Fruit fly (Drosophila melanogaster) whole organism, embryonic: ENCODE data around the gene Irbp.
A peak's percentile ranks its signal among the peaks of the same experiment; 100 is the strongest.

Experiments
- CG10321 ChIP-seq: fragments of 200-800 bp; sonication (Bioruptor generic); IDR thresholded peaks from 2 replicates; pipeline ENCODE4 v1.3.6; 2022; ENCODE audit warnings: missing biosample characterization, missing genetic modification characterization
- CG10565 ChIP-seq: fragments of 200-800 bp; sonication (Bioruptor generic); optimal IDR thresholded peaks from 3 replicates; lab custom pipeline; 2016; ENCODE audit warnings: missing biosample characterization, mild to moderate bottlenecking, missing genetic modification characterization
- CG10959 ChIP-seq: fragments of 200-800 bp; sonication (Bioruptor generic); IDR thresholded peaks from 2 replicates; pipeline ENCODE4 v1.3.6; 2022; ENCODE audit warnings: missing biosample characterization, missing genetic modification characterization
- CG11398 ChIP-seq: fragments of 200-800 bp; sonication (Bioruptor generic); optimal IDR thresholded peaks from 2 replicates; lab custom pipeline; 2016; ENCODE audit warnings: missing biosample characterization, missing genetic modification characterization
- CG16813 ChIP-seq: fragments of 200-800 bp; sonication (Bioruptor generic); IDR thresholded peaks from 3 replicates; pipeline ENCODE4 v1.3.6; 2022; ENCODE audit warnings: missing biosample characterization, missing genetic modification characterization; ENCODE audit not compliant: partially characterized antibody
- CG17186 ChIP-seq: fragments of 200-800 bp; sonication (Bioruptor generic); optimal IDR thresholded peaks from 3 replicates; lab custom pipeline; 2017; ENCODE audit warnings: missing biosample characterization, missing genetic modification reagents, missing genetic modification characterization
- CG17802 ChIP-seq: fragments of 200-800 bp; sonication (Bioruptor generic); optimal IDR thresholded peaks from 2 replicates; lab custom pipeline; 2018; ENCODE audit warnings: missing biosample characterization, mild to moderate bottlenecking, missing genetic modification characterization, moderate library complexity
- CG18262 ChIP-seq: fragments of 200-800 bp; optimal IDR thresholded peaks from 3 replicates; lab custom pipeline; 2019; ENCODE audit warnings: missing biosample characterization, mild to moderate bottlenecking, missing genetic modification characterization, moderate library complexity
- CG18599 ChIP-seq: fragments of 200-800 bp; sonication (Bioruptor generic); optimal IDR thresholded peaks from 3 replicates; lab custom pipeline; 2017; ENCODE audit warnings: missing biosample characterization, missing genetic modification characterization, mild to moderate bottlenecking, moderate library complexity, missing genetic modification reagents
- CG2202 ChIP-seq: fragments of 200-800 bp; sonication (Bioruptor generic); optimal IDR thresholded peaks from 2 replicates; lab custom pipeline; 2018; ENCODE audit warnings: missing biosample characterization, mild to moderate bottlenecking, missing genetic modification characterization
- CG3995 ChIP-seq: fragments of 200-800 bp; sonication (Bioruptor generic); optimal IDR thresholded peaks from 3 replicates; lab custom pipeline; 2016; ENCODE audit warnings: missing biosample characterization, missing genetic modification characterization
- CG43689 ChIP-seq: fragments of 200-800 bp; sonication (Bioruptor generic); IDR thresholded peaks from 2 replicates; pipeline ENCODE4 v1.3.6; 2022; ENCODE audit warnings: missing biosample characterization, missing genetic modification characterization
- CG4730 ChIP-seq: fragments of 200-800 bp; sonication (Bioruptor generic); IDR thresholded peaks from 2 replicates; pipeline ENCODE4 v1.3.6; 2022; ENCODE audit warnings: missing biosample characterization, missing genetic modification characterization
- CG8478 ChIP-seq: fragments of >200 bp; optimal IDR thresholded peaks from 2 replicates; lab custom pipeline; 2018
- CG8765 ChIP-seq: fragments of 200-800 bp; sonication (Bioruptor generic); IDR thresholded peaks from 2 replicates; pipeline ENCODE4 v1.3.6; 2022; ENCODE audit warnings: missing biosample characterization, missing genetic modification characterization
- CG9609 ChIP-seq: fragments of 200-800 bp; sonication (Bioruptor generic); optimal IDR thresholded peaks from 3 replicates; lab custom pipeline; 2016; ENCODE audit warnings: missing biosample characterization, missing genetic modification characterization
- CG9932 ChIP-seq: fragments of 200-800 bp; sonication (Bioruptor generic); IDR thresholded peaks from 2 replicates; pipeline ENCODE4 v1.3.6; 2022; ENCODE audit warnings: missing biosample characterization, missing genetic modification characterization
- Chrac-16 ChIP-seq: fragments of 200-800 bp; sonication (Bioruptor generic); optimal IDR thresholded peaks from 3 replicates; lab custom pipeline; 2016; ENCODE audit warnings: missing biosample characterization, missing genetic modification characterization
- D ChIP-seq, 2 experiments: fragments of 200-800 bp in 1 of 2; fragments of >200 bp in 1 of 2; sonication (Bioruptor generic) in 1 of 2; optimal IDR thresholded peaks; 2 replicates in 1 of 2; 3 replicates in 1 of 2; lab custom pipeline; 2017; ENCODE audit warnings: mild to moderate bottlenecking in 1 of 2, missing biosample characterization in 1 of 2, missing genetic modification characterization in 1 of 2, missing genetic modification reagents in 1 of 2
- Dfd ChIP-seq, 2 experiments: fragments of >200 bp; optimal IDR thresholded peaks; 2 replicates each; lab custom pipeline; 2017; ENCODE audit warnings: missing biosample characterization in 2 of 2, missing genetic modification characterization in 2 of 2
- Ets65A ChIP-seq: fragments of 200-800 bp; sonication (Bioruptor generic); peaks from one replicate; lab custom pipeline; 2016; ENCODE audit warnings: missing biosample characterization, missing genetic modification characterization
- Fer1 ChIP-seq: fragments of 200-800 bp; sonication (Bioruptor generic); optimal IDR thresholded peaks from 2 replicates; lab custom pipeline; 2017; ENCODE audit warnings: missing biosample characterization, mild to moderate bottlenecking, missing genetic modification characterization
- HmgD ChIP-seq: fragments of 200-800 bp; sonication (Bioruptor generic); optimal IDR thresholded peaks from 3 replicates; lab custom pipeline; 2016; ENCODE audit warnings: missing biosample characterization, missing genetic modification characterization
- Lpt ChIP-seq: fragments of >200 bp; optimal IDR thresholded peaks from 2 replicates; lab custom pipeline; 2018; ENCODE audit warnings: missing biosample characterization, missing genetic modification characterization
- MESR4 ChIP-seq: fragments of 200-800 bp; sonication (Bioruptor generic); optimal IDR thresholded peaks from 2 replicates; lab custom pipeline; 2018; ENCODE audit warnings: missing biosample characterization, mild to moderate bottlenecking, missing genetic modification characterization, moderate library complexity
- MTF-1 ChIP-seq: fragments of 200-800 bp; sonication (Bioruptor generic); optimal IDR thresholded peaks from 2 replicates; lab custom pipeline; 2018; ENCODE audit warnings: missing biosample characterization, mild to moderate bottlenecking, missing genetic modification characterization, borderline replicate concordance
- Meics ChIP-seq: fragments of 200-800 bp; sonication (Bioruptor generic); optimal IDR thresholded peaks from 2 replicates; lab custom pipeline; 2017; ENCODE audit warnings: missing biosample characterization, mild to moderate bottlenecking, missing genetic modification characterization
- Neu2 ChIP-seq: fragments of 200-800 bp; sonication (Bioruptor generic); optimal IDR thresholded peaks from 3 replicates; lab custom pipeline; 2016; ENCODE audit warnings: missing biosample characterization, missing genetic modification characterization, borderline replicate concordance
- Sox102F ChIP-seq: fragments of 200-800 bp; sonication (Bioruptor generic); optimal IDR thresholded peaks from 2 replicates; lab custom pipeline; 2018; ENCODE audit warnings: missing biosample characterization, mild to moderate bottlenecking, missing genetic modification characterization, moderate library complexity
- Stat92E ChIP-seq, 3 experiments: fragments of >200 bp in 2 of 3; fragments of 200-800 bp in 1 of 3; sonication (Bioruptor generic) in 1 of 3; optimal IDR thresholded peaks; 2 replicates each; lab custom pipeline; 2017 to 2019; ENCODE audit warnings: missing biosample characterization in 3 of 3, missing genetic modification characterization in 3 of 3, mild to moderate bottlenecking in 1 of 3, moderate library complexity in 1 of 3
- YL-1 ChIP-seq: fragments of 200-800 bp; sonication (Bioruptor generic); optimal IDR thresholded peaks from 3 replicates; lab custom pipeline; 2017; ENCODE audit warnings: missing biosample characterization, mild to moderate bottlenecking, missing genetic modification characterization
- abd-A ChIP-seq: fragments of 200-800 bp; sonication (Bioruptor generic); optimal IDR thresholded peaks from 3 replicates; lab custom pipeline; 2019; ENCODE audit warnings: missing biosample characterization, mild to moderate bottlenecking, missing genetic modification characterization, moderate library complexity
- ap ChIP-seq: fragments of 200-800 bp; sonication (Bioruptor generic); IDR thresholded peaks from 2 replicates; pipeline ENCODE4 v1.3.6; 2022; ENCODE audit warnings: missing biosample characterization, missing genetic modification characterization
- ato ChIP-seq: fragments of 200-800 bp; sonication (Bioruptor generic); IDR thresholded peaks from 2 replicates; pipeline ENCODE4 v1.3.6; 2022; ENCODE audit warnings: missing biosample characterization, missing genetic modification characterization; ENCODE audit not compliant: partially characterized antibody
- cato ChIP-seq: fragments of 200-800 bp; sonication (Bioruptor generic); optimal IDR thresholded peaks from 2 replicates; lab custom pipeline; 2016; ENCODE audit warnings: missing biosample characterization, missing genetic modification characterization, borderline replicate concordance
- croc ChIP-seq: fragments of 200-800 bp; sonication (Bioruptor generic); conservative IDR thresholded peaks from 3 replicates; pipeline ENCODE4 v1.3.6; 2022; ENCODE audit warnings: missing biosample characterization, missing genetic modification characterization
- crol ChIP-seq: fragments of 200-800 bp; sonication (Bioruptor generic); IDR thresholded peaks from 2 replicates; pipeline ENCODE4 v1.3.6; 2022; ENCODE audit warnings: missing biosample characterization, missing genetic modification characterization
- gro ChIP-seq: fragments of 200-800 bp; sonication (Bioruptor generic); optimal IDR thresholded peaks from 2 replicates; lab custom pipeline; 2016; ENCODE audit warnings: missing biosample characterization, missing genetic modification characterization
- gsb ChIP-seq: fragments of 200-800 bp; sonication (Bioruptor generic); IDR thresholded peaks from 2 replicates; pipeline ENCODE4 v1.3.6; 2022; ENCODE audit warnings: missing biosample characterization, missing genetic modification characterization
- ken ChIP-seq: fragments of 200-800 bp; sonication (Bioruptor generic); IDR thresholded peaks from 3 replicates; pipeline ENCODE4 v1.3.6; 2022; ENCODE audit warnings: missing biosample characterization, missing genetic modification characterization
- lola ChIP-seq, 3 experiments: fragments of >200 bp in 2 of 3; fragments of 200-800 bp in 1 of 3; sonication (Bioruptor generic) in 1 of 3; optimal IDR thresholded peaks; 2 replicates each; lab custom pipeline; 2017 to 2019; ENCODE audit warnings: missing biosample characterization in 3 of 3, missing genetic modification characterization in 3 of 3, mild to moderate bottlenecking in 1 of 3, moderate library complexity in 1 of 3
- lov ChIP-seq, 2 experiments: fragments of 200-800 bp in 1 of 2; fragments of >200 bp in 1 of 2; sonication (Bioruptor generic) in 1 of 2; IDR thresholded peaks in 1 of 2; optimal IDR thresholded peaks in 1 of 2; 2 replicates in 1 of 2; 3 replicates in 1 of 2; pipeline versions ENCODE4 v1.3.6 to Lab custom; 2017 to 2022; ENCODE audit warnings: missing biosample characterization in 1 of 2, missing genetic modification characterization in 1 of 2
- odd ChIP-seq: fragments of 200-800 bp; sonication (Bioruptor generic); optimal IDR thresholded peaks from 2 replicates; lab custom pipeline; 2017; ENCODE audit warnings: missing biosample characterization, mild to moderate bottlenecking, missing genetic modification characterization
- pho ChIP-seq: fragments of 200-800 bp; sonication (Bioruptor generic); optimal IDR thresholded peaks from 2 replicates; lab custom pipeline; 2016; ENCODE audit warnings: missing biosample characterization, missing genetic modification characterization
- pita ChIP-seq: fragments of 200-800 bp; sonication (Bioruptor generic); optimal IDR thresholded peaks from 2 replicates; lab custom pipeline; 2017; ENCODE audit warnings: missing biosample characterization, mild to moderate bottlenecking, missing genetic modification characterization
- sc ChIP-seq, 3 experiments: fragments of >200 bp in 2 of 3; fragments of 200-800 bp in 1 of 3; sonication (Bioruptor generic) in 1 of 3; optimal IDR thresholded peaks; 2 replicates in 2 of 3; 3 replicates in 1 of 3; lab custom pipeline; 2017; ENCODE audit warnings: mild to moderate bottlenecking in 1 of 3, missing biosample characterization in 1 of 3, missing genetic modification characterization in 1 of 3, missing genetic modification reagents in 1 of 3
- wor ChIP-seq: fragments of 200-800 bp; sonication (Bioruptor generic); IDR thresholded peaks from 2 replicates; pipeline ENCODE4 v1.3.6; 2022; ENCODE audit warnings: missing biosample characterization, missing genetic modification characterization
- z ChIP-seq: fragments of 200-800 bp; sonication (Bioruptor generic); IDR thresholded peaks from 3 replicates; pipeline ENCODE4 v1.3.6; 2022; ENCODE audit warnings: missing biosample characterization, missing genetic modification characterization

Gene Irbp

dm6 chr3R:11435537-11436234 lies 25.8 kb downstream of the Irbp start, which contains the start of the genes Exd2 and CG5281 (continued):
- TF ChIP-seq ato (no peak), CG18262 (tag; lab: Kevin White, UChicago) (no peak), z (GFP tag; lab: Robert Waterston, UW) (no peak), sc (optimal IDR thresholded peaks at IDR 0.05; lab: Kevin White, UChicago) (no peak), sc (GFP tag; optimal IDR thresholded peaks at IDR 0.05; lab: Kevin White, UChicago) (no peak), Meics (GFP tag; lab: Kevin White, UChicago) (peak; percentile 62), lola (GFP tag; optimal IDR thresholded peaks at IDR 0.05; lab: Kevin White, UChicago) (peak in 1 of 3 experiments; percentile 46), Fer1 (peak; percentile 63), gsb (no peak), CG2202 (tag; lab: Kevin White, UChicago) (peak; percentile 19), crol (GFP tag; lab: Robert Waterston, UW) (no peak), pho (peak; percentile 50), croc (GFP tag; lab: Robert Waterston, UW) (no peak), gro (peak; percentile 34), MTF-1 (GFP tag; lab: Kevin White, UChicago) (peak; percentile 39), Dfd (GFP tag; optimal IDR thresholded peaks at IDR 0.05; lab: Kevin White, UChicago) (no peak), HmgD (no peak), CG11398 (GFP tag; lab: Kevin White, UChicago) (no peak), ken (GFP tag; lab: Robert Waterston, UW) (0 out of 3 replicates have a peak, but pooled peaks have one; percentile 38), Neu2 (GFP tag; lab: Kevin White, UChicago) (no peak), D (optimal IDR thresholded peaks at IDR 0.05; lab: Kevin White, UChicago) (no peak), D (GFP tag; optimal IDR thresholded peaks at IDR 0.05; lab: Kevin White, UChicago) (peak; percentile 43), pita (no peak), odd (GFP tag; lab: Kevin White, UChicago) (no peak), Stat92E (GFP tag; optimal IDR thresholded peaks at IDR 0.05; lab: Kevin White, UChicago) (no peak), CG10565 (GFP tag; lab: Kevin White, UChicago) (no peak), CG3995 (GFP tag; lab: Kevin White, UChicago) (no peak), CG9932 (GFP tag; lab: Robert Waterston, UW) (peak; percentile 56), CG17802 (tag; lab: Kevin White, UChicago) (no peak), lov (optimal IDR thresholded peaks at IDR 0.05; lab: Kevin White, UChicago) (no peak), lov (GFP tag; IDR thresholded peaks at IDR 0.05; lab: Robert Waterston, UW) (no peak), YL-1 (GFP tag; lab: Kevin White, UChicago) (peak; percentile 57), CG18599 (GFP tag; lab: Kevin White, UChicago) (no peak), CG9609 (GFP tag; lab: Kevin White, UChicago) (peak; percentile 37), ap (GFP tag; lab: Robert Waterston, UW) (no peak), CG10321 (GFP tag; lab: Robert Waterston, UW) (no peak), wor (GFP tag; lab: Robert Waterston, UW) (no peak), Chrac-16 (GFP tag; lab: Kevin White, UChicago) (peak; percentile 68), CG17186 (GFP tag; lab: Kevin White, UChicago) (no peak), MESR4 (GFP tag; lab: Kevin White, UChicago) (peak; percentile 43), CG10959 (GFP tag; lab: Robert Waterston, UW) (no peak), CG4730 (no peak), Ets65A (GFP tag; lab: Kevin White, UChicago) (peak; percentile 96), CG16813 (GFP tag; lab: Robert Waterston, UW) (no peak), Sox102F (GFP tag; lab: Kevin White, UChicago) (peak; percentile 70), cato (GFP tag; lab: Kevin White, UChicago) (peak; percentile 22), CG8765 (GFP tag; lab: Robert Waterston, UW) (no peak), CG43689 (GFP tag; lab: Robert Waterston, UW) (no peak), Lpt (GFP tag; lab: Kevin White, UChicago) (no peak), abd-A (tag; lab: Kevin White, UChicago) (no peak), CG8478 (lab: Kevin White, UChicago) (no peak)
